Fruit fly (Drosophila melanogaster) whole organism, pupa: Measurements from ENCODE around the gene Ugt302E1.

Experiments used
- CG10348 ChIP-seq: fragments of 200-800 bp; sonication (Bioruptor generic); IDR thresholded peaks from 2 replicates; pipeline ENCODE4 v1.3.6; 2022; ENCODE audit warnings: missing biosample characterization, missing genetic modification characterization
- CG12605 ChIP-seq: fragments of 200-800 bp; sonication (Bioruptor generic); IDR thresholded peaks from 2 replicates; pipeline ENCODE4 v1.3.6; 2022; ENCODE audit warnings: missing biosample characterization, missing genetic modification characterization
- CG13204 ChIP-seq: fragments of 200-800 bp; sonication (Bioruptor generic); optimal IDR thresholded peaks from 2 replicates; lab custom pipeline; 2018; ENCODE audit warnings: missing biosample characterization, mild to moderate bottlenecking, missing genetic modification characterization, moderate library complexity
- CG14655 ChIP-seq: fragments of 200-800 bp; sonication (Bioruptor generic); optimal IDR thresholded peaks from 3 replicates; lab custom pipeline; 2017; ENCODE audit warnings: mild to moderate bottlenecking, missing biosample characterization, missing genetic modification reagents, missing genetic modification characterization
- CG15710 ChIP-seq: fragments of 200-800 bp; sonication (Bioruptor generic); optimal IDR thresholded peaks from 2 replicates; lab custom pipeline; 2018; ENCODE audit warnings: missing biosample characterization, mild to moderate bottlenecking, missing genetic modification characterization, moderate library complexity
- CG17806 ChIP-seq: fragments of 200-800 bp; sonication (Bioruptor generic); optimal IDR thresholded peaks from 2 replicates; lab custom pipeline; 2018; ENCODE audit warnings: missing biosample characterization, mild to moderate bottlenecking, missing genetic modification characterization, moderate library complexity
- CG32121 ChIP-seq: fragments of 200-800 bp; sonication (Bioruptor generic); IDR thresholded peaks from 2 replicates; pipeline ENCODE4 v1.3.6; 2022; ENCODE audit warnings: missing biosample characterization, missing genetic modification characterization
- CG34367 ChIP-seq: fragments of 200-800 bp; sonication (Bioruptor generic); optimal IDR thresholded peaks from 2 replicates; lab custom pipeline; 2018; ENCODE audit warnings: missing biosample characterization, mild to moderate bottlenecking, missing genetic modification characterization
- CG4496 ChIP-seq: fragments of 200-800 bp; sonication (Bioruptor generic); IDR thresholded peaks from 3 replicates; pipeline ENCODE4 v1.3.6; 2022; ENCODE audit warnings: missing biosample characterization, missing genetic modification characterization
- CG8159 ChIP-seq: fragments of 200-800 bp; sonication (Bioruptor generic); optimal IDR thresholded peaks from 3 replicates; lab custom pipeline; 2018; ENCODE audit warnings: missing biosample characterization, mild to moderate bottlenecking, missing genetic modification characterization, moderate library complexity
- CG8301 ChIP-seq: fragments of 200-800 bp; sonication (Bioruptor generic); optimal IDR thresholded peaks from 2 replicates; lab custom pipeline; 2018; ENCODE audit warnings: missing biosample characterization, mild to moderate bottlenecking, missing genetic modification characterization
- CG9948 ChIP-seq: fragments of 200-800 bp; sonication (Bioruptor generic); optimal IDR thresholded peaks from 2 replicates; lab custom pipeline; 2018; ENCODE audit warnings: missing biosample characterization, mild to moderate bottlenecking, missing genetic modification characterization, moderate library complexity
- D1 ChIP-seq: fragments of 200-800 bp; sonication (Bioruptor generic); optimal IDR thresholded peaks from 2 replicates; lab custom pipeline; 2018; ENCODE audit warnings: missing biosample characterization, mild to moderate bottlenecking, missing genetic modification characterization, moderate library complexity
- EcR ChIP-seq: fragments of 200-800 bp; sonication (Bioruptor generic); optimal IDR thresholded peaks from 3 replicates; lab custom pipeline; 2019; ENCODE audit warnings: missing biosample characterization, missing genetic modification characterization, mild to moderate bottlenecking, moderate library complexity, missing genetic modification reagents
- Ets98B ChIP-seq: fragments of 200-800 bp; sonication (Bioruptor generic); IDR thresholded peaks from 2 replicates; pipeline ENCODE4 v1.3.6; 2022; ENCODE audit warnings: missing biosample characterization, missing genetic modification characterization
- Pif1A ChIP-seq: fragments of 200-800 bp; sonication (Bioruptor generic); optimal IDR thresholded peaks from 3 replicates; lab custom pipeline; 2016; ENCODE audit warnings: missing biosample characterization, missing genetic modification characterization
- Pif1B ChIP-seq: fragments of 200-800 bp; sonication (Bioruptor generic); optimal IDR thresholded peaks from 3 replicates; lab custom pipeline; 2016; ENCODE audit warnings: missing biosample characterization, missing genetic modification characterization
- Snoo ChIP-seq: fragments of 200-800 bp; sonication (Bioruptor generic); optimal IDR thresholded peaks from 3 replicates; lab custom pipeline; 2017; ENCODE audit warnings: missing biosample characterization, mild to moderate bottlenecking, missing genetic modification characterization, inconsistent platforms
- fd96Ca ChIP-seq: fragments of 200-800 bp; sonication (Bioruptor generic); IDR thresholded peaks from 3 replicates; pipeline ENCODE4 v1.3.6; 2022; ENCODE audit warnings: missing biosample characterization, missing genetic modification characterization
- gl ChIP-seq: fragments of 200-800 bp; sonication (Bioruptor generic); optimal IDR thresholded peaks from 2 replicates; lab custom pipeline; 2018; ENCODE audit warnings: missing biosample characterization, mild to moderate bottlenecking, missing genetic modification characterization
- rn ChIP-seq: fragments of 200-800 bp; sonication (Bioruptor generic); IDR thresholded peaks from 2 replicates; pipeline ENCODE4 v1.3.6; 2022; ENCODE audit warnings: missing biosample characterization, missing genetic modification characterization

The Ugt302E1 gene

DNA sequence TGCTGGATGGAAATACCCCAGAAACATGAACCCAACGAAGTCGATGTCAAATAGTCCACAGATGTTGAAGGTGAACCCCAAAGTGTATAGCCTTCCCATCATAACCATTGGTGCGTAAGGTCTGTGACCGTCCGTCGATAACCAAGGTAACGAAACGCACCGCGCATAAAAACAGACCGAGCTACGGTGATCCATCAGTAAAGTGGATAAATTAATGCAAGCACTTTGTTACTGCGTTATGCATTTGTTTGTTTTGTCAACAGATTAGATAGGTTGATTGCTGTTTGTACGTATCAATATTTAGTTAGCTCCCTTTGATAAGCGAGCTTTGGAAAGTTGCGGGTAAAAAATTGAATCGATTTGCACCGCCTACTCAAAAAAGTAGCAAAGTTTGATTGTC is 23.9 kb downstream of the Ugt302E1 start:
- no peak for TF ChIP-seq CG13204 (GFP tag; lab: Kevin White, UChicago)
- no peak for TF ChIP-seq CG32121 (GFP tag; lab: Robert Waterston, UW)
- TF ChIP-seq CG14655: no peak

DNA sequence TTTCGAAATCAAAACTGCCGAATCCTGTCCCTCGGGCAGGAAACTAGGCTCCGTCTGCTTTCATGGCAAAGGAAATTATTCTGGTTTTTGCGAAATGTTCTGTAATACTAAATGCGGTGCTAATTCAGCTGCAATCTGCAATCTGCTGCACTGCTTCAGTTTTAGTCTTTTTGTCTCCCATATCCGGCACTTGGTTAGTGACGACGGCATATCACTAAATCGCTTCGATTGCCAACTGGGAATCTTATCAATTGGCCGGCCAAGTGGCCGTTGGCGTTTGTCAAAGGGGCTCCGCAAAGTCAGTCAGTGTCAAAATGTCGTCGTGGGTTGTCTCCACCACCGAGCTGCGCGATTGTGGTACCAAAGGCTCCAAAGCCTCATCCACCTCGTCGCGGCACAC is 41.4 kb downstream of the Ugt302E1 start, which contains the start of gene CG18577:
Gene CG18577, plus strand, starts transcription at position 301 of the 400 bp plus-strand sequence.
- no peak for TF ChIP-seq Snoo (tag; lab: Kevin White, UChicago)
- TF ChIP-seq CG8159: no peak
- TF ChIP-seq Pif1B: no peak
- TF ChIP-seq Pif1A (GFP tag; lab: Kevin White, UChicago): no peak
- no peak for TF ChIP-seq CG32121 (GFP tag; lab: Robert Waterston, UW)
- TF ChIP-seq CG14655: no peak
- no peak for TF ChIP-seq CG17806 (tag; lab: Kevin White, UChicago)

DNA sequence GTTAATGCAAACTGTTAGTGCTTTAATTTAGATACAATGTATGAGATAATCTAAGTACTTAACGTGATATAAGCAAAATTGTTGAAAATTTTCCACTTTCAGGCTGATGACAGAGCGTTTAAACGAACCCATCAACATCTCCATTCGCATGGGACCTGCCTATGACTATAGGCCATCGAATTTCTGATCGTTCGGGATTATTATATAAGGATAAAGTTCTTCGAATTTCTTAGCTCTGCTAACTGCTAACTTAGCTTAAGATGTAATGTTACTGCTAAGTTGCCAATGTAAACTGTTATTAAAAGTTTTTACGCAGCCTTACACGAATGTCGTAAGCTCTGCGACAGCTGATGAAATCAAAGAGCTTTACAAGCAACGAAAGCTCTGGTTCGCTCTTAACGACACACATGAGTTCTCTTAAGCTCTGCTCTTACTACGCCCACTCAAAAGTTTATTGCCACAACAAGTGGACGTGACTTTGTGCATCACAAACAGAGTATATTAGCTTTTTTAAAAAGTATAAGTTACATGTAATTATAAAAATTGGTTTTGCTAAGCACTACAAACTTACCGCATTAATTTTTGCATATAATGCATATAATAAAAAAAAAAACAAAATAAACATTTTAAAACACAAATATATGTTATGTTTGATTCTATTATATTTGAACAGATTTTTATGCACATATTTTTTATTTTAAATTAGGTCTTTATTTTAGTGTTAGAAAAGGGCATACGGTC is 42.4 kb downstream of the Ugt302E1 start:
- peak; percentile 99 for TF ChIP-seq CG15710 (tag; lab: Kevin White, UChicago)
- TF ChIP-seq EcR (GFP tag; lab: Kevin White, UChicago): peak; percentile 97
- peak; percentile 99 for TF ChIP-seq CG32121 (GFP tag; lab: Robert Waterston, UW)
- TF ChIP-seq rn: peak; percentile 97
- no peak for TF ChIP-seq fd96Ca (GFP tag; lab: Robert Waterston, UW)
- peak; percentile 99 for TF ChIP-seq CG8159
- peak; percentile 89 for TF ChIP-seq gl (tag; lab: Kevin White, UChicago)
- peak; percentile 97 for TF ChIP-seq CG4496 (GFP tag; lab: Robert Waterston, UW)
- TF ChIP-seq Pif1B: peak; percentile 93
- TF ChIP-seq CG8301 (tag; lab: Kevin White, UChicago): peak; percentile 99
- peak; percentile 98 for TF ChIP-seq CG17806 (tag; lab: Kevin White, UChicago)
- peak; percentile 99 for TF ChIP-seq D1 (tag; lab: Kevin White, UChicago)
- peak; percentile 100 for TF ChIP-seq CG14655
- peak; percentile 94 for TF ChIP-seq CG12605 (GFP tag; lab: Robert Waterston, UW)
- peak; percentile 95 for TF ChIP-seq Ets98B (GFP tag; lab: Robert Waterston, UW)
- TF ChIP-seq CG10348 (GFP tag; lab: Robert Waterston, UW): peak; percentile 97
- peak; percentile 44 for TF ChIP-seq Pif1A (GFP tag; lab: Kevin White, UChicago)
- TF ChIP-seq CG34367 (tag; lab: Kevin White, UChicago): peak; percentile 96
- peak; percentile 99 for TF ChIP-seq Snoo (tag; lab: Kevin White, UChicago)
- TF ChIP-seq CG13204 (GFP tag; lab: Kevin White, UChicago): peak; percentile 86
- peak; percentile 100 for TF ChIP-seq CG9948

DNA sequence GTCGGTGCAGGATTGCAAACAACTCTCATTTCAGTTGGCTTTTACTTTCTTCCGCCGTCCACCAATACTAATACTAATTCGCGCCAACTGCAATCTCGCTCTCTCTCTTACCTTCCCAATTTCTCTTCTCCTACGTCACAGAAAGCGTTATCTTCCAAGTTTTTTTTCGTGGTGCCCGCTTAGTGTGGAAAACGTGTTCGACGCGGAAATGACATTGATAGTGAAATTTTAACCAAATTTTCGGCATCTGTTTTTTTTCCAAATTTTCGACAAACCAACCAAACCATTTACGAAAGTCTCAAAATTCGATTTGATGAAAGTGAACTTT is 42.9 kb downstream of the Ugt302E1 start, which contains the start of gene cu:
Gene cu, plus strand, starts transcription at position 204 of the 328 bp plus-strand sequence.
- TF ChIP-seq Pif1A (GFP tag; lab: Kevin White, UChicago) (no peak), fd96Ca (GFP tag; lab: Robert Waterston, UW) (peak; percentile 93), CG9948 (no peak)

dm6 chr3R:11198062-11198472 is 43.6 kb downstream of the Ugt302E1 start:
- TF ChIP-seq CG14655: no peak
- TF ChIP-seq D1 (tag; lab: Kevin White, UChicago): no peak
- 0 out of 2 replicates have a peak, but pooled peaks have one; percentile 14 for TF ChIP-seq CG32121 (GFP tag; lab: Robert Waterston, UW)
- TF ChIP-seq CG12605 (GFP tag; lab: Robert Waterston, UW): 0 out of 2 replicates have a peak, but pooled peaks have one; percentile 35
- peak; percentile 47; the same call in 1 of the 3 replicates for TF ChIP-seq fd96Ca (GFP tag; lab: Robert Waterston, UW)
- 0 out of 3 replicates have a peak, but pooled peaks have one; percentile 11 for TF ChIP-seq CG4496 (GFP tag; lab: Robert Waterston, UW)

DNA sequence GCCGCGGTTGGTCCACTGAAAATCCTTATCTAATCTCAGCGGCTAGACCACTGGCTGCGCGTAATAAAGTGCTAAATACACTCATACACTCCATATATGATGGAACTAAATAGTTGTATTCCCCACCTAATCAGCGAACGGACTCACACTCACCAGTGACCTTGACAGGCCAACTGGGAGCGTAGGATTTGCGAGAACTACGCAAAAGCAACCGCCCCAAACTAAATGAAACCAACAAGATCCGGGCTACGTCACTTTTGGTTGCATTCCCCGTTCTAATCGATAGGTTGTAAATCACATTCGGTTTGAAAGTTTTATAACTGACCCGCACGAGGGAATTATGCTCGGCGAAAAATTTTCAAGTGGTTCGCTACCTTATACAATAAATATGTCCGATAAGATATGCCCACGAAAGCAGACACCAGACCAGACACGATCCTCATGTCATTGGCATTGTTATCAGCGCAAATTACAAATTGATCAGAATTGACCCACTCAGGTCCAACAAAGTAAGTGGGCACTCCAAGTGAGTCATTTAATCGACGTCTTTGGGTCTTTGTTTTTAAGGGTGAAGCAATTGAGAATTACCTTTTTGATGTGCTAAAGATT is 44.9 kb downstream of the Ugt302E1 start:
- TF ChIP-seq CG8159 (no peak), Snoo (tag; lab: Kevin White, UChicago) (peak; percentile 29), CG12605 (GFP tag; lab: Robert Waterston, UW) (no peak), CG34367 (tag; lab: Kevin White, UChicago) (no peak)
- TF ChIP-seq, all 21 proteins: peak for 1
